Worm (Caenorhabditis elegans): ENCODE measurements around the gene chch-3.

DNA sequence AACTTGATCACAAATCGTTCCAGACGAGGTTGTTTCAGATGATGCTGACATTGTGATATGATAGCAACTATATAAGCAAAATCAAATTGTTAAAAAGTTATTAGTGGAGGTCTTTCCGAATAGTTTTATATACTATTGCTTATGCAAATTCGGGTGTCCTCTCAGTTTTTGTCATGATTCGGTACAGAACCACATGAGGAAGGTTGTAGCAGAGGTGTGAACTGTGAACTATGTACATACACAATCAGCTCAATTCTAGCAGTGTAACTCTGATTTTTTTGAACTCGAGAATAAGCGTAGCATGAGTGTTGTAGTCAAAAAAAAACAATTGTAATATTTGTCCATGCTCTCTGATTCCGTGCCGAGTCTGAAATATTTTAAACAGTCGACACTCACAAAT lies 13.7 kb upstream of the chch-3 start, which contains the start of gene Y51B9A.6:
- TF ChIP-seq zip-11 (GFP tag; IDR thresholded peaks at IDR 0.05) (no peak), vab-7 (GFP tag; IDR thresholded peaks at IDR 0.05) (no peak)
